Fruit fly (Drosophila melanogaster) whole organism, embryonic: ENCODE results near the gene mRpL13.

Experiments used
- Atf6 ChIP-seq: fragments of 200-800 bp; sonication (Bioruptor generic); IDR thresholded peaks from 2 replicates; pipeline ENCODE4 v1.3.6; 2022; ENCODE audit warnings: missing biosample characterization, missing genetic modification characterization
- C15 ChIP-seq: fragments of 200-800 bp; sonication (Bioruptor generic); IDR thresholded peaks from 3 replicates; pipeline ENCODE4 v1.3.6; 2022; ENCODE audit warnings: missing biosample characterization, missing genetic modification characterization
- CG10147 ChIP-seq: fragments of 200-800 bp; sonication (Bioruptor generic); optimal IDR thresholded peaks from 2 replicates; lab custom pipeline; 2019; ENCODE audit warnings: missing biosample characterization, mild to moderate bottlenecking, missing genetic modification characterization, moderate library complexity
- CG1024 ChIP-seq: fragments of 200-800 bp; sonication (Bioruptor generic); IDR thresholded peaks from 2 replicates; pipeline ENCODE4 v1.3.6; 2022; ENCODE audit warnings: missing biosample characterization, missing genetic modification characterization
- CG10366 ChIP-seq: fragments of 200-800 bp; sonication (Bioruptor generic); IDR thresholded peaks from 2 replicates; pipeline ENCODE4 v1.3.6; 2022; ENCODE audit warnings: missing biosample characterization, missing genetic modification characterization
- CG12299 ChIP-seq: fragments of 200-800 bp; sonication (Bioruptor generic); optimal IDR thresholded peaks from 2 replicates; lab custom pipeline; 2018; ENCODE audit warnings: missing biosample characterization, mild to moderate bottlenecking, missing genetic modification characterization
- CG13123 ChIP-seq: fragments of 200-800 bp; sonication (Bioruptor generic); optimal IDR thresholded peaks from 2 replicates; lab custom pipeline; 2016; ENCODE audit warnings: missing biosample characterization, missing genetic modification characterization
- CG15011 ChIP-seq: fragments of 200-800 bp; sonication (Bioruptor generic); optimal IDR thresholded peaks from 3 replicates; lab custom pipeline; 2018; ENCODE audit warnings: missing biosample characterization, mild to moderate bottlenecking, missing genetic modification characterization
- CG16779 ChIP-seq: fragments of 200-800 bp; sonication (Bioruptor generic); IDR thresholded peaks from 2 replicates; pipeline ENCODE4 v1.3.6; 2022; ENCODE audit warnings: missing biosample characterization, missing genetic modification characterization
- CG1792 ChIP-seq: fragments of 200-800 bp; sonication (Bioruptor generic); optimal IDR thresholded peaks from 2 replicates; lab custom pipeline; 2016; ENCODE audit warnings: missing biosample characterization, missing genetic modification characterization
- CG31388 ChIP-seq: fragments of 200-800 bp; sonication (Bioruptor generic); optimal IDR thresholded peaks from 2 replicates; lab custom pipeline; 2016; ENCODE audit warnings: missing biosample characterization, missing genetic modification characterization
- CG34422 ChIP-seq: fragments of 200-800 bp; sonication (Bioruptor generic); IDR thresholded peaks from 3 replicates; pipeline ENCODE4 v1.3.6; 2022; ENCODE audit warnings: missing biosample characterization, missing genetic modification characterization
- CG3847 ChIP-seq: fragments of 200-800 bp; sonication (Bioruptor generic); IDR thresholded peaks from 2 replicates; pipeline ENCODE4 v1.3.6; 2022; ENCODE audit warnings: missing biosample characterization, missing genetic modification characterization
- CG3995 ChIP-seq: fragments of 200-800 bp; sonication (Bioruptor generic); optimal IDR thresholded peaks from 3 replicates; lab custom pipeline; 2016; ENCODE audit warnings: missing biosample characterization, missing genetic modification characterization
- CG6254 ChIP-seq: fragments of 200-800 bp; sonication (Bioruptor generic); optimal IDR thresholded peaks from 3 replicates; lab custom pipeline; 2017; ENCODE audit warnings: mild to moderate bottlenecking, missing biosample characterization, missing genetic modification reagents, missing genetic modification characterization
- CG9932 ChIP-seq: fragments of 200-800 bp; sonication (Bioruptor generic); IDR thresholded peaks from 2 replicates; pipeline ENCODE4 v1.3.6; 2022; ENCODE audit warnings: missing biosample characterization, missing genetic modification characterization
- Chrac-16 ChIP-seq: fragments of 200-800 bp; sonication (Bioruptor generic); optimal IDR thresholded peaks from 3 replicates; lab custom pipeline; 2016; ENCODE audit warnings: missing biosample characterization, missing genetic modification characterization
- CoRest ChIP-seq: fragments of 200-800 bp; sonication (Bioruptor generic); optimal IDR thresholded peaks from 3 replicates; lab custom pipeline; 2018; ENCODE audit warnings: missing biosample characterization, mild to moderate bottlenecking, missing genetic modification characterization, moderate library complexity
- Doc3 ChIP-seq: fragments of 200-800 bp; sonication (Bioruptor generic); IDR thresholded peaks from 3 replicates; pipeline ENCODE4 v1.3.6; 2022; ENCODE audit warnings: missing biosample characterization, missing genetic modification characterization; ENCODE audit not compliant: partially characterized antibody
- Ets65A ChIP-seq: fragments of 200-800 bp; sonication (Bioruptor generic); peaks from one replicate; lab custom pipeline; 2016; ENCODE audit warnings: missing biosample characterization, missing genetic modification characterization
- HLHmδ ChIP-seq: fragments of 200-800 bp; sonication (Bioruptor generic); optimal IDR thresholded peaks from 2 replicates; lab custom pipeline; 2018; ENCODE audit warnings: missing biosample characterization, mild to moderate bottlenecking, missing genetic modification characterization, moderate library complexity
- Hey ChIP-seq: fragments of 200-800 bp; sonication (Bioruptor generic); optimal IDR thresholded peaks from 3 replicates; lab custom pipeline; 2018; ENCODE audit warnings: missing biosample characterization, mild to moderate bottlenecking, missing genetic modification characterization
- MBD-R2 ChIP-seq: fragments of 200-800 bp; sonication (Bioruptor generic); IDR thresholded peaks from 2 replicates; pipeline ENCODE4 v1.3.6; 2022; ENCODE audit warnings: missing biosample characterization, missing genetic modification characterization
- Max ChIP-seq: fragments of 200-800 bp; sonication (Bioruptor generic); optimal IDR thresholded peaks from 2 replicates; lab custom pipeline; 2016; ENCODE audit warnings: missing biosample characterization, mild to moderate bottlenecking, missing genetic modification characterization
- Nf-YB ChIP-seq: fragments of 200-800 bp; sonication (Bioruptor generic); optimal IDR thresholded peaks from 3 replicates; lab custom pipeline; 2019; ENCODE audit warnings: missing biosample characterization, mild to moderate bottlenecking, missing genetic modification characterization, moderate library complexity
- Nf-YC ChIP-seq: fragments of 200-800 bp; optimal IDR thresholded peaks from 3 replicates; lab custom pipeline; 2019; ENCODE audit warnings: missing biosample characterization, mild to moderate bottlenecking, missing genetic modification characterization, moderate library complexity
- NfI ChIP-seq: fragments of 200-800 bp; sonication (Bioruptor generic); optimal IDR thresholded peaks from 3 replicates; lab custom pipeline; 2018; ENCODE audit warnings: missing biosample characterization, mild to moderate bottlenecking, missing genetic modification characterization, moderate library complexity
- Side ChIP-seq: fragments of 200-800 bp; sonication (Bioruptor generic); optimal IDR thresholded peaks from 2 replicates; lab custom pipeline; 2016; ENCODE audit warnings: missing biosample characterization, missing genetic modification characterization
- Tbp ChIP-seq: fragments of >200 bp; optimal IDR thresholded peaks from 2 replicates; lab custom pipeline; 2018; ENCODE audit warnings: missing biosample characterization, missing genetic modification characterization
- abd-A ChIP-seq: fragments of 200-800 bp; sonication (Bioruptor generic); optimal IDR thresholded peaks from 3 replicates; lab custom pipeline; 2019; ENCODE audit warnings: missing biosample characterization, mild to moderate bottlenecking, missing genetic modification characterization, moderate library complexity
- aop ChIP-seq: fragments of 200-800 bp; sonication (Bioruptor generic); IDR thresholded peaks from 2 replicates; pipeline ENCODE4 v1.3.6; 2022; ENCODE audit warnings: missing biosample characterization, missing genetic modification characterization
- ash1 ChIP-seq: fragments of 200-800 bp; sonication (Bioruptor generic); optimal IDR thresholded peaks from 2 replicates; lab custom pipeline; 2018; ENCODE audit warnings: missing biosample characterization, mild to moderate bottlenecking, missing genetic modification characterization
- bigmax ChIP-seq: fragments of 200-800 bp; sonication (Bioruptor generic); optimal IDR thresholded peaks from 2 replicates; lab custom pipeline; 2018; ENCODE audit warnings: missing biosample characterization, mild to moderate bottlenecking, missing genetic modification characterization
- cato ChIP-seq: fragments of 200-800 bp; sonication (Bioruptor generic); optimal IDR thresholded peaks from 2 replicates; lab custom pipeline; 2016; ENCODE audit warnings: missing biosample characterization, missing genetic modification characterization, borderline replicate concordance
- cg ChIP-seq: fragments of 200-800 bp; sonication (Bioruptor generic); optimal IDR thresholded peaks from 3 replicates; lab custom pipeline; 2019; ENCODE audit warnings: missing biosample characterization, mild to moderate bottlenecking, missing genetic modification characterization, moderate library complexity
- crc ChIP-seq: fragments of 200-800 bp; sonication (Bioruptor generic); optimal IDR thresholded peaks from 2 replicates; lab custom pipeline; 2016; ENCODE audit warnings: missing biosample characterization, missing genetic modification characterization
- da ChIP-seq: fragments of 200-800 bp; sonication (Bioruptor generic); optimal IDR thresholded peaks from 2 replicates; lab custom pipeline; 2016; ENCODE audit warnings: missing biosample characterization, missing genetic modification characterization
- danr ChIP-seq: fragments of 200-800 bp; sonication (Bioruptor generic); IDR thresholded peaks from 2 replicates; pipeline ENCODE4 v1.3.6; 2022; ENCODE audit warnings: missing biosample characterization, missing genetic modification characterization
- dpn ChIP-seq, 2 experiments: fragments of 200-800 bp; sonication (Bioruptor generic); optimal IDR thresholded peaks; 3 replicates each; lab custom pipeline; 2016; ENCODE audit warnings: missing biosample characterization in 2 of 2, missing genetic modification characterization in 2 of 2
- ewg ChIP-seq: fragments of 200-800 bp; sonication (Bioruptor generic); optimal IDR thresholded peaks from 3 replicates; lab custom pipeline; 2017; ENCODE audit warnings: mild to moderate bottlenecking, missing biosample characterization, missing genetic modification reagents, missing genetic modification characterization
- exex ChIP-seq: fragments of 200-800 bp; sonication (Bioruptor generic); optimal IDR thresholded peaks from 4 replicates; lab custom pipeline; 2018; ENCODE audit warnings: missing biosample characterization, mild to moderate bottlenecking, missing genetic modification characterization, moderate library complexity
- jigr1 ChIP-seq: fragments of 200-800 bp; sonication (Bioruptor generic); IDR thresholded peaks from 3 replicates; pipeline ENCODE4 v1.3.6; 2022; ENCODE audit warnings: missing biosample characterization, missing genetic modification characterization
- ken ChIP-seq: fragments of 200-800 bp; sonication (Bioruptor generic); IDR thresholded peaks from 3 replicates; pipeline ENCODE4 v1.3.6; 2022; ENCODE audit warnings: missing biosample characterization, missing genetic modification characterization
- org-1 ChIP-seq: fragments of 200-800 bp; sonication (Bioruptor generic); optimal IDR thresholded peaks from 2 replicates; lab custom pipeline; 2017; ENCODE audit warnings: missing biosample characterization, missing genetic modification characterization
- peb ChIP-seq: fragments of 200-800 bp; sonication (Bioruptor generic); IDR thresholded peaks from 2 replicates; pipeline ENCODE4 v1.3.6; 2022; ENCODE audit warnings: missing biosample characterization, missing genetic modification characterization
- pros ChIP-seq: fragments of 200-800 bp; sonication (Bioruptor generic); optimal IDR thresholded peaks from 3 replicates; lab custom pipeline; 2019; ENCODE audit warnings: missing biosample characterization, mild to moderate bottlenecking, missing genetic modification characterization, moderate library complexity
- sim ChIP-seq: fragments of 200-800 bp; sonication (Bioruptor generic); IDR thresholded peaks from 2 replicates; pipeline ENCODE4 v1.3.6; 2022; ENCODE audit warnings: missing biosample characterization, missing genetic modification characterization
- sna ChIP-seq: fragments of 200-800 bp; sonication (Bioruptor generic); IDR thresholded peaks from 2 replicates; pipeline ENCODE4 v1.3.6; 2022; ENCODE audit warnings: missing biosample characterization, missing genetic modification characterization; ENCODE audit not compliant: partially characterized antibody
- tx ChIP-seq: fragments of 200-800 bp; sonication (Bioruptor generic); optimal IDR thresholded peaks from 2 replicates; lab custom pipeline; 2016; ENCODE audit warnings: missing biosample characterization, missing genetic modification characterization
- z ChIP-seq: fragments of 200-800 bp; sonication (Bioruptor generic); IDR thresholded peaks from 3 replicates; pipeline ENCODE4 v1.3.6; 2022; ENCODE audit warnings: missing biosample characterization, missing genetic modification characterization
- zen ChIP-seq: fragments of 200-800 bp; sonication (Bioruptor generic); optimal IDR thresholded peaks from 3 replicates; lab custom pipeline; 2018; ENCODE audit warnings: missing biosample characterization, mild to moderate bottlenecking, missing genetic modification characterization, moderate library complexity

Gene mRpL13

dm6 chr2L:18871822-18872221, 12.8 kb upstream of the mRpL13 start (continued):
- TF ChIP-seq aop (GFP tag; lab: Robert Waterston, UW) (no peak), CG31388 (GFP tag; lab: Kevin White, UChicago) (no peak), CG1792 (GFP tag; lab: Kevin White, UChicago) (no peak), CG10366 (no peak), Hey (tag; lab: Kevin White, UChicago) (no peak), danr (GFP tag; lab: Robert Waterston, UW) (no peak), sim (GFP tag; lab: Robert Waterston, UW) (no peak), CG13123 (GFP tag; lab: Kevin White, UChicago) (no peak), da (GFP tag; lab: Kevin White, UChicago) (no peak), C15 (GFP tag; lab: Robert Waterston, UW) (no peak), dpn (GFP tag; optimal IDR thresholded peaks at IDR 0.05; lab: Kevin White, UChicago) (no peak), ash1 (GFP tag; lab: Kevin White, UChicago) (no peak), bigmax (GFP tag; lab: Kevin White, UChicago) (no peak), CG3847 (no peak), peb (GFP tag; lab: Robert Waterston, UW) (no peak), sna (GFP tag; lab: Robert Waterston, UW) (no peak), tx (GFP tag; lab: Kevin White, UChicago) (no peak)

dm6 chr2L:18867815-18868214, 8.8 kb upstream of the mRpL13 start:
- TF ChIP-seq CG15011 (GFP tag; lab: Kevin White, UChicago) (no peak), CG6254 (GFP tag; lab: Kevin White, UChicago) (no peak), ewg (GFP tag; lab: Kevin White, UChicago) (peak; percentile 92), Max (GFP tag; lab: Kevin White, UChicago) (no peak), Nf-YC (tag; lab: Kevin White, UChicago) (peak; percentile 89), abd-A (tag; lab: Kevin White, UChicago) (peak; percentile 81), CG1024 (no peak), HLHmδ (GFP tag; lab: Kevin White, UChicago) (no peak), Nf-YB (peak; percentile 68), MBD-R2 (no peak), CG16779 (no peak), Ets65A (peak; percentile 28), NfI (GFP tag; lab: Kevin White, UChicago) (no peak), ken (GFP tag; lab: Robert Waterston, UW) (no peak), Side (GFP tag; lab: Kevin White, UChicago) (no peak), Atf6 (no peak), z (GFP tag; lab: Robert Waterston, UW) (no peak), CG10147 (GFP tag; lab: Kevin White, UChicago) (no peak), org-1 (GFP tag; lab: Kevin White, UChicago) (no peak), zen (tag; lab: Kevin White, UChicago) (no peak), jigr1 (GFP tag; lab: Robert Waterston, UW) (no peak), CG34422 (GFP tag; lab: Robert Waterston, UW) (no peak), pros (GFP tag; lab: Kevin White, UChicago) (no peak), dpn (GFP tag; optimal IDR thresholded peaks at IDR 0.05; lab: Kevin White, UChicago) (no peak), Tbp (no peak), crc (GFP tag; lab: Kevin White, UChicago) (no peak), CG9932 (GFP tag; lab: Robert Waterston, UW) (no peak), CG3995 (GFP tag; lab: Kevin White, UChicago) (no peak), CoRest (tag; lab: Kevin White, UChicago) (no peak), exex (tag; lab: Kevin White, UChicago) (peak; percentile 12), CG12299 (tag; lab: Kevin White, UChicago) (no peak), cato (no peak), cg (GFP tag; lab: Kevin White, UChicago) (peak; percentile 70), Chrac-16 (GFP tag; lab: Kevin White, UChicago) (no peak), Doc3 (GFP tag; lab: Robert Waterston, UW) (0 out of 3 replicates have a peak, but pooled peaks have one; percentile 12)
- TF ChIP-seq, all 482 proteins: peak for 8
